Worm (Caenorhabditis elegans) whole organism, L2 larva: Measurements from ENCODE around the gene C34E10.10.

Source experiments
- F13H6.1 ChIP-seq: sonication (generic microtip); optimal IDR thresholded peaks from 2 replicates; lab custom pipeline; 2016; ENCODE audit warnings: missing genetic modification characterization, missing compliant biosample characterization
- ZK546.5 ChIP-seq: sonication (generic microtip); optimal IDR thresholded peaks from 2 replicates; lab custom pipeline; 2017; ENCODE audit warnings: missing biosample characterization, missing genetic modification characterization
- crh-2 ChIP-seq: sonication (generic microtip); optimal IDR thresholded peaks from 2 replicates; lab custom pipeline; 2017; ENCODE audit warnings: missing biosample characterization, missing genetic modification characterization
- lin-39 ChIP-seq: fragments of 150-350 bp; optimal IDR thresholded peaks from 2 replicates; lab custom pipeline; 2014; ENCODE audit warnings: missing biosample characterization, missing genetic modification reagents, missing genetic modification characterization
- mbf-1 ChIP-seq: sonication (generic microtip); optimal IDR thresholded peaks from 2 replicates; lab custom pipeline; 2017; ENCODE audit warnings: missing biosample characterization, missing genetic modification characterization
- snpc-4 ChIP-seq: fragments of 150-350 bp; optimal IDR thresholded peaks from 2 replicates; lab custom pipeline; 2014; ENCODE audit warnings: missing biosample characterization, missing genetic modification characterization
- zag-1 ChIP-seq: fragments of 150-350 bp; optimal IDR thresholded peaks from 2 replicates; lab custom pipeline; 2014; ENCODE audit warnings: missing biosample characterization, missing genetic modification characterization

- TF ChIP-seq F13H6.1 (tag; lab: Kevin White, UChicago), result peak; percentile 60
- TF ChIP-seq mbf-1 (tag; lab: Kevin White, UChicago), result no peak
- no peak for TF ChIP-seq zag-1 (tag; lab: Kevin White, UChicago)
- TF ChIP-seq crh-2 (tag; lab: Kevin White, UChicago), result no peak
- no peak for TF ChIP-seq lin-39 (tag; lab: Kevin White, UChicago)
- TF ChIP-seq ZK546.5 (tag; lab: Kevin White, UChicago), result no peak
- no peak for TF ChIP-seq snpc-4 (tag; lab: Kevin White, UChicago)
These were observed 4.9 kb downstream of the C34E10.10 start for ce11 chrIII:5222777-5223176.
